Worm (Caenorhabditis elegans): Measurements from ENCODE around the gene F54F12.1.

The F54F12.1 gene

DNA sequence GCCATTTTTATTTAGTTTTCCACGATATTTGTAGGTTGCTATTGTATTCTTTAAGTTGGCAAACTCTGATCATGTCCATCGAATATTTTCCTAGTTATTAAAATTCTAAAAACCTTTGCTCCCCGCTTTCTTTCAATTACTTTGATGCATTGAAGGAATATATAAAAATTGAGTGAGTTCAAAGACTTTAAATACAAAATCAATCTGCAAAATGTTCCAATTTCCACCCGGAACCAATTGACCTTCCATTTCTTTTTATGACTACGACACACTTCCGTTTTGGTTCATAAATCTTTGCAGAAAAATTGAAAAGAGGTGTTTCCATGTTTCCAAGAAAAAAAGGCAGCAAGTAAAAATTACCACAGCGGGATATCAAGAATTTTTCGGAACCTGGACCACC is 15.5 kb downstream of the F54F12.1 start, which contains the start of gene F54F12.2:
Gene F54F12.2 (plus strand): TSS at position 301 of the 400 bp plus-strand sequence.
- TF ChIP-seq hlh-15 (tag; optimal IDR thresholded peaks at IDR 0.05) (no peak), sox-4 (tag; optimal IDR thresholded peaks at IDR 0.05) (no peak), sox-2 (GFP tag; IDR thresholded peaks at IDR 0.05) (no peak)

DNA sequence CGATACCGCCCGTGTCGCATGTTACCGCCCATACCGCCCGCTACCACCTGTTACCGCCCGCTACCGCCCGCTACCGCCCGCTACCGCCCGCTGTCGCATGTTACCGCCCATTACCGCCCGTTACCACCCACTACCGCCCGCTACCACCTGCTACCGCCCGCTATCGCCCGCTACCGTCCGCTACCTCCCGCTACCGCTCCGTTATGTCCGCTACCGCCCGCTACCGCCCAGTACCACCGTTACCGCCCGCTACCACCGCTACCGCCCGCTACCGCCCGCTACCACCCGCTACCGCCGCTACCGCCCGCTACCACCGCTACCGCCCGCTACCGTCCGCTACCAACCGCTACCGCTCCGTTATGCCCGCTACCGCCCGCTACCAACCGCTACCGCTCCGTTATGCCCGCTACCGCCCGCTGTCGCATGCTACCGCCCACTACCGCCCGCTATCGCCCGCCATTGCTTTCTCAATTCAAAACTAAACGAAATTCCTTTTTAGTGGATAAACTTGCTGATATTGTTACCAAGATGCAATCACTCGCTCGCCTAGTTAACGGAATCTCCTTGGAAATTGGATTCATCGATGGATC is 22.7 kb downstream of the F54F12.1 start:
- no peak for TF ChIP-seq npax-4 (tag; optimal IDR thresholded peaks at IDR 0.05)
- TF ChIP-seq tbx-2 (tag; optimal IDR thresholded peaks at IDR 0.05): no peak
- TF ChIP-seq C38D4.7 (GFP tag; optimal IDR thresholded peaks at IDR 0.05): peak; percentile 13
- TF ChIP-seq T23F11.4 (GFP tag; optimal IDR thresholded peaks at IDR 0.05): no peak
- peak; percentile 83 for TF ChIP-seq K02D7.2 (tag; optimal IDR thresholded peaks at IDR 0.05)
- no peak for TF ChIP-seq hlh-13 (GFP tag; optimal IDR thresholded peaks at IDR 0.05)
- TF ChIP-seq ceh-2 (tag; optimal IDR thresholded peaks at IDR 0.05): no peak
- no peak for TF ChIP-seq pqm-1 (tag; optimal IDR thresholded peaks at IDR 0.05)
- peak; percentile 44 for TF ChIP-seq lim-6 (tag; optimal IDR thresholded peaks at IDR 0.05)
- peak; percentile 39 for TF ChIP-seq sox-4 (tag; optimal IDR thresholded peaks at IDR 0.05)
- no peak for TF ChIP-seq nhr-232 (tag; optimal IDR thresholded peaks at IDR 0.05)
- TF ChIP-seq sdc-2 (tag; optimal IDR thresholded peaks at IDR 0.05): peak; percentile 10
- no peak for TF ChIP-seq ceh-9 (tag; optimal IDR thresholded peaks at IDR 0.05)
- TF ChIP-seq pax-1 (tag; optimal IDR thresholded peaks at IDR 0.05): no peak
- no peak for TF ChIP-seq ceh-30 (tag; optimal IDR thresholded peaks at IDR 0.05)
- peak; percentile 8 for TF ChIP-seq gmeb-2 (tag; optimal IDR thresholded peaks at IDR 0.05)
- TF ChIP-seq elt-2 (tag; optimal IDR thresholded peaks at IDR 0.05): no peak
- no peak for TF ChIP-seq ttx-3 (tag; optimal IDR thresholded peaks at IDR 0.05)
- no peak for TF ChIP-seq elt-4 (tag; optimal IDR thresholded peaks at IDR 0.05)
- no peak for TF ChIP-seq sox-2 (GFP tag; IDR thresholded peaks at IDR 0.05)
- peak; percentile 15 for TF ChIP-seq ceh-31 (tag; optimal IDR thresholded peaks at IDR 0.05)

DNA sequence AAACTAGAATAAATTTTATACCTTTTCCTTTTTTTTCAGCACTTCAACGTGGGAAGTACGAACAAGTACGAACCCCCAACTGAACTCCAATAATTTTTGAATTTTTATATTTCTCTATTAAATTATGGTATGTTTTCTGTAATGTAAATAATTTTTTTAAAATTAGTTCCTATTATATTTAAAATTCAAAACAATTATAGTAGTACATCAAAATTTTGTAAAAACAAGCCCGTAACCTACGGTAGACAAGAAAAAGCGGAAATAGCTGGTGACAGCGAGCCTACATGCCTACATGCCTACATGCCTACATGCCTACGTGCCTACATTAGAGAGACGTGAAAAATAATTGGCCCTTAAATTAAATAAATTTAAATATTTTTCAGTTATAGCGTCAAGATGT is 23.5 kb downstream of the F54F12.1 start, which contains the start of gene F14F7.5:
Gene F14F7.5 (plus strand): TSS at position 301 of the 400 bp plus-strand sequence.
- no peak for TF ChIP-seq zip-5 (tag; optimal IDR thresholded peaks at IDR 0.05)
- TF ChIP-seq ceh-31 (tag; optimal IDR thresholded peaks at IDR 0.05): no peak
- TF ChIP-seq nfya-1 (tag; optimal IDR thresholded peaks at IDR 0.05): no peak
- TF ChIP-seq hlh-6 (tag; optimal IDR thresholded peaks at IDR 0.05): no peak
- TF ChIP-seq mec-3 (tag; optimal IDR thresholded peaks at IDR 0.05; ENCODE audit: borderline replicate concordance): no peak
- no peak for TF ChIP-seq unc-86 (tag; optimal IDR thresholded peaks at IDR 0.05)
- TF ChIP-seq gmeb-2 (tag; optimal IDR thresholded peaks at IDR 0.05): no peak
- no peak for TF ChIP-seq fkh-10 (GFP tag; optimal IDR thresholded peaks at IDR 0.05)
- no peak for TF ChIP-seq syd-9 (tag; optimal IDR thresholded peaks at IDR 0.05)

DNA sequence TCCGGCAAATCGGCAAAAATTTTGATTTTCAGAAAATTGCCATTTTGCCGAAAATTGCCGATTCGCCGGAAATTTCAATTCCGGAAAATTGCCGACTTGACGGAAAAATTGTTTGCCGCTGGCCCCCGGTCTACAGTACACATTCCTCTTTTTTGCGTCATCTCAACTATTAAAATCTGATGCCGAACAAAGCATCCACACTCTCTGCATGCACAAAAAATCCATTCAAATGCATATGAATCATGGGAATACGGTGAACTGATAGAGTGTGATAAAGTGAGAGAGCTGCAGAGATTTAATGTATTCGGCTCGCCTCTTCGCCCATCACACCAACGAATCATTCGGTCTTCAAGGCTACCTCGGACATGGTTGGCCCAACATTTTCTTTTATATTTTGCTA is 24.7 kb downstream of the F54F12.1 start, which contains the start of gene F14F7.7:
Gene F14F7.7 (plus strand): TSS at position 354 of the 400 bp plus-strand sequence.
- TF ChIP-seq pha-2 (tag; optimal IDR thresholded peaks at IDR 0.05) (no peak), ref-2 (tag; optimal IDR thresholded peaks at IDR 0.05) (no peak), zip-5 (tag; optimal IDR thresholded peaks at IDR 0.05) (no peak), gmeb-2 (tag; optimal IDR thresholded peaks at IDR 0.05) (no peak), ceh-22 (tag; optimal IDR thresholded peaks at IDR 0.05) (no peak), T23F11.4 (GFP tag; optimal IDR thresholded peaks at IDR 0.05) (no peak), ceh-6 (GFP tag; optimal IDR thresholded peaks at IDR 0.05) (no peak), mec-3 (tag; optimal IDR thresholded peaks at IDR 0.05; ENCODE audit: borderline replicate concordance) (no peak), pqm-1 (tag; optimal IDR thresholded peaks at IDR 0.05) (no peak), syd-9 (tag; optimal IDR thresholded peaks at IDR 0.05) (no peak), hlh-15 (tag; optimal IDR thresholded peaks at IDR 0.05) (no peak), ceh-31 (tag; optimal IDR thresholded peaks at IDR 0.05) (no peak), C08G9.2 (tag; optimal IDR thresholded peaks at IDR 0.05) (no peak), F13H6.1 (tag; optimal IDR thresholded peaks at IDR 0.05) (no peak), eyg-1 (tag; optimal IDR thresholded peaks at IDR 0.05) (no peak)
